Fruit fly (Drosophila melanogaster) whole organism, prepupa: ENCODE measurements around the gene CG1024.

Source experiments
- Blimp-1 ChIP-seq: fragments of 200-800 bp; sonication (Bioruptor generic); optimal IDR thresholded peaks from 3 replicates; lab custom pipeline; 2017; ENCODE audit warnings: missing biosample characterization, missing genetic modification characterization, mild to moderate bottlenecking, moderate library complexity, missing genetic modification reagents
- CG11762 ChIP-seq: fragments of 200-800 bp; sonication (Bioruptor generic); optimal IDR thresholded peaks from 3 replicates; lab custom pipeline; 2016; ENCODE audit warnings: missing biosample characterization, missing genetic modification characterization; ENCODE audit not compliant: insufficient read depth
- CG11902 ChIP-seq: fragments of 200-800 bp; sonication (Bioruptor generic); optimal IDR thresholded peaks from 3 replicates; lab custom pipeline; 2016; ENCODE audit warnings: missing biosample characterization, missing genetic modification characterization
- CG15336 ChIP-seq: fragments of 200-800 bp; sonication (Bioruptor generic); IDR thresholded peaks from 2 replicates; pipeline ENCODE4 v1.3.6; 2022; ENCODE audit warnings: missing biosample characterization, missing genetic modification characterization
- CG1621 ChIP-seq: fragments of 200-800 bp; sonication (Bioruptor generic); optimal IDR thresholded peaks from 3 replicates; lab custom pipeline; 2018; ENCODE audit warnings: missing biosample characterization, mild to moderate bottlenecking, missing genetic modification characterization
- CG16779 ChIP-seq: fragments of 200-800 bp; sonication (Bioruptor generic); optimal IDR thresholded peaks from 3 replicates; lab custom pipeline; 2017; ENCODE audit warnings: missing biosample characterization, mild to moderate bottlenecking, missing genetic modification characterization
- CG3032 ChIP-seq: fragments of 200-800 bp; optimal IDR thresholded peaks from 2 replicates; lab custom pipeline; 2019; ENCODE audit warnings: missing biosample characterization, mild to moderate bottlenecking, missing genetic modification characterization, moderate library complexity
- CG32006 ChIP-seq: fragments of 200-800 bp; sonication (Bioruptor generic); optimal IDR thresholded peaks from 3 replicates; lab custom pipeline; 2017; ENCODE audit warnings: missing biosample characterization, mild to moderate bottlenecking, missing genetic modification characterization
- CG34406 ChIP-seq: fragments of 200-800 bp; sonication (Bioruptor generic); optimal IDR thresholded peaks from 3 replicates; lab custom pipeline; 2016; ENCODE audit warnings: missing biosample characterization, missing genetic modification characterization
- CG4318 ChIP-seq: fragments of 200-800 bp; sonication (Bioruptor generic); optimal IDR thresholded peaks from 3 replicates; lab custom pipeline; 2017; ENCODE audit warnings: missing biosample characterization, mild to moderate bottlenecking, missing genetic modification characterization
- CG6276 ChIP-seq: fragments of 200-800 bp; sonication (Bioruptor generic); optimal IDR thresholded peaks from 2 replicates; lab custom pipeline; 2017; ENCODE audit warnings: missing biosample characterization, mild to moderate bottlenecking, missing genetic modification characterization
- CG6792 ChIP-seq: fragments of 200-800 bp; sonication (Bioruptor generic); optimal IDR thresholded peaks from 3 replicates; lab custom pipeline; 2016; ENCODE audit warnings: missing biosample characterization, missing genetic modification characterization
- CG6808 ChIP-seq: fragments of 200-800 bp; sonication (Bioruptor generic); optimal IDR thresholded peaks from 3 replicates; lab custom pipeline; 2017; ENCODE audit warnings: missing biosample characterization, missing genetic modification characterization, mild to moderate bottlenecking, moderate library complexity, missing genetic modification reagents
- CG6854 ChIP-seq: fragments of 200-800 bp; sonication (Bioruptor generic); optimal IDR thresholded peaks from 2 replicates; lab custom pipeline; 2017; ENCODE audit warnings: missing biosample characterization, mild to moderate bottlenecking, missing genetic modification characterization
- CG8119 ChIP-seq: fragments of 200-800 bp; sonication (Bioruptor generic); IDR thresholded peaks from 3 replicates; pipeline ENCODE4 v1.3.6; 2022; ENCODE audit warnings: missing biosample characterization, missing genetic modification characterization
- CG8319 ChIP-seq: fragments of 200-800 bp; sonication (Bioruptor generic); optimal IDR thresholded peaks from 3 replicates; lab custom pipeline; 2016; ENCODE audit warnings: missing biosample characterization, missing genetic modification characterization
- CG9139 ChIP-seq: fragments of 200-800 bp; sonication (Bioruptor generic); optimal IDR thresholded peaks from 3 replicates; lab custom pipeline; 2017; ENCODE audit warnings: missing biosample characterization, mild to moderate bottlenecking, missing genetic modification characterization
- Eip78C ChIP-seq: fragments of 200-800 bp; sonication (Bioruptor generic); peaks from one replicate; lab custom pipeline; 2016; ENCODE audit warnings: missing biosample characterization, missing genetic modification characterization
- Eip93F ChIP-seq: fragments of 200-800 bp; sonication (Bioruptor generic); optimal IDR thresholded peaks from 2 replicates; lab custom pipeline; 2016; ENCODE audit warnings: missing biosample characterization, mild to moderate bottlenecking, missing genetic modification characterization
- Ets96B ChIP-seq: fragments of 200-800 bp; optimal IDR thresholded peaks from 2 replicates; lab custom pipeline; 2019; ENCODE audit warnings: missing biosample characterization, mild to moderate bottlenecking, missing genetic modification characterization, moderate library complexity
- Gug ChIP-seq: fragments of 200-800 bp; sonication (Bioruptor generic); IDR thresholded peaks from 2 replicates; pipeline ENCODE4 v1.3.6; 2022; ENCODE audit warnings: missing biosample characterization, missing genetic modification characterization
- Hr39 ChIP-seq: fragments of 200-800 bp; sonication (Bioruptor generic); optimal IDR thresholded peaks from 2 replicates; lab custom pipeline; 2016; ENCODE audit warnings: missing biosample characterization, missing genetic modification characterization
- Hr4 ChIP-seq: fragments of 200-800 bp; sonication (Bioruptor generic); optimal IDR thresholded peaks from 3 replicates; lab custom pipeline; 2016; ENCODE audit warnings: missing biosample characterization, missing genetic modification characterization
- Met ChIP-seq: fragments of 200-800 bp; sonication (Bioruptor generic); optimal IDR thresholded peaks from 3 replicates; lab custom pipeline; 2016; ENCODE audit warnings: missing biosample characterization, missing genetic modification characterization
- OdsH ChIP-seq: fragments of 200-800 bp; sonication (Bioruptor generic); optimal IDR thresholded peaks from 3 replicates; lab custom pipeline; 2016; ENCODE audit warnings: missing biosample characterization, missing genetic modification characterization
- Smox ChIP-seq: fragments of 200-800 bp; sonication (Bioruptor generic); optimal IDR thresholded peaks from 3 replicates; lab custom pipeline; 2016; ENCODE audit warnings: missing biosample characterization, missing genetic modification characterization
- Sox102F ChIP-seq: fragments of 200-800 bp; sonication (Bioruptor generic); optimal IDR thresholded peaks from 2 replicates; lab custom pipeline; 2016; ENCODE audit warnings: missing biosample characterization, mild to moderate bottlenecking, missing genetic modification characterization
- Sox14 ChIP-seq: fragments of 200-800 bp; sonication (Bioruptor generic); optimal IDR thresholded peaks from 3 replicates; lab custom pipeline; 2016; ENCODE audit warnings: missing biosample characterization, missing genetic modification characterization
- Sox15 ChIP-seq: fragments of 200-800 bp; sonication (Bioruptor generic); optimal IDR thresholded peaks from 3 replicates; lab custom pipeline; 2016; ENCODE audit warnings: missing biosample characterization, missing genetic modification characterization
- cyc ChIP-seq: fragments of 200-800 bp; sonication (Bioruptor generic); optimal IDR thresholded peaks from 3 replicates; lab custom pipeline; 2016; ENCODE audit warnings: missing biosample characterization, missing genetic modification characterization
- dac ChIP-seq: fragments of 200-800 bp; sonication (Bioruptor generic); optimal IDR thresholded peaks from 2 replicates; lab custom pipeline; 2017; ENCODE audit warnings: missing biosample characterization, mild to moderate bottlenecking, missing genetic modification characterization
- dsx ChIP-seq: fragments of 200-800 bp; optimal IDR thresholded peaks from 3 replicates; lab custom pipeline; 2019; ENCODE audit warnings: missing biosample characterization, mild to moderate bottlenecking, missing genetic modification characterization, moderate library complexity; ENCODE audit not compliant: poor library complexity, severe bottlenecking
- fd59A ChIP-seq: fragments of 200-800 bp; sonication (Bioruptor generic); optimal IDR thresholded peaks from 2 replicates; lab custom pipeline; 2017; ENCODE audit warnings: missing biosample characterization, mild to moderate bottlenecking, missing genetic modification characterization, missing genetic modification reagents
- fd85E ChIP-seq: fragments of 200-800 bp; sonication (Bioruptor generic); optimal IDR thresholded peaks from 3 replicates; lab custom pipeline; 2016; ENCODE audit warnings: missing biosample characterization, missing genetic modification characterization
- pdm3 ChIP-seq: fragments of 200-800 bp; sonication (Bioruptor generic); optimal IDR thresholded peaks from 3 replicates; lab custom pipeline; 2016; ENCODE audit warnings: missing biosample characterization, missing genetic modification characterization
- salr ChIP-seq, 2 experiments: fragments of 200-800 bp; sonication (Bioruptor generic); optimal IDR thresholded peaks; 3 replicates each; lab custom pipeline; 2016 to 2018; ENCODE audit warnings: missing biosample characterization in 2 of 2, missing genetic modification characterization in 2 of 2, mild to moderate bottlenecking in 1 of 2
- spab ChIP-seq: fragments of 200-800 bp; sonication (Bioruptor generic); optimal IDR thresholded peaks from 2 replicates; lab custom pipeline; 2017; ENCODE audit warnings: missing biosample characterization, mild to moderate bottlenecking, missing genetic modification characterization, missing genetic modification reagents
- ss ChIP-seq, 2 experiments: fragments of 200-800 bp; sonication (Bioruptor generic); optimal IDR thresholded peaks; 2 replicates in 1 of 2; 3 replicates in 1 of 2; lab custom pipeline; 2017 to 2018; ENCODE audit warnings: mild to moderate bottlenecking in 2 of 2, missing biosample characterization in 2 of 2, missing genetic modification characterization in 2 of 2, moderate library complexity in 1 of 2
- svp ChIP-seq: fragments of 200-800 bp; sonication (Bioruptor generic); peaks from one replicate; lab custom pipeline; 2016; ENCODE audit warnings: missing biosample characterization, missing genetic modification characterization
- topi ChIP-seq: fragments of 200-800 bp; sonication (Bioruptor generic); optimal IDR thresholded peaks from 3 replicates; lab custom pipeline; 2016; ENCODE audit warnings: missing biosample characterization, missing genetic modification characterization
- vri ChIP-seq: fragments of 200-800 bp; sonication (Bioruptor generic); optimal IDR thresholded peaks from 3 replicates; lab custom pipeline; 2016; ENCODE audit warnings: missing biosample characterization, mild to moderate bottlenecking, missing genetic modification characterization

CG1024 gene

DNA sequence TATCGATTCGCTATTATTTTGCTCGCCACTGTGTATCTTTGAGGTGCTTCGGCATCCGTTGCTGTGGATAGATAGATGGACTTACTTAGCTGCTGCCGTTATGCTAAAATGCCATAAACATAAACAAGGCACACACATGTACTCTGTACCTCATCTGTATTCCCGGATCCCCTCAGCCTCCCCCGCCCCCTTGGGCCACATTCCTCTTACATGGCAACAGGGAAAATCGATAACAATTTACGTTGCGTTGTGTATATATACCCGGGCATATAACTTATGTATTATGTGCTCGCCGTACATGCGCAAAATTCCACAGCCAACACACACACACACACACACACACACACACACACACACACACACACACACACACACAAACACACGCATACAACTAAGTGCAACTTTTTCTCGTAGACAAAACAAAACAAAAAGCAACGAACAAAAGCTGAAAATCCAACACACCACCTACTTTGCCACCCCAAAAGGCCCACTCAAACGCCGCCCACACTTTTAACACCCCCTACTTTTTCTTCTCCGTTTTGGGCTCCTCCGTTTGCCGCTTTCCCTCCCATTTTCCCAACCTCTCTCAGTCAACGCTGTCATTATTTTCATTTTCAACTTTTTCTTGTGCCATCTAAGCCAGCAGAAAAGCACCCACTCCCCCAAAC, 33.8 kb upstream of the CG1024 start:
- TF ChIP-seq Eip78C (GFP tag; lab: Kevin White, UChicago) (peak; percentile 28), Sox14 (GFP tag; lab: Kevin White, UChicago) (no peak), CG11762 (GFP tag; lab: Kevin White, UChicago) (no peak), Smox (GFP tag; lab: Kevin White, UChicago) (no peak), CG6854 (no peak)

DNA sequence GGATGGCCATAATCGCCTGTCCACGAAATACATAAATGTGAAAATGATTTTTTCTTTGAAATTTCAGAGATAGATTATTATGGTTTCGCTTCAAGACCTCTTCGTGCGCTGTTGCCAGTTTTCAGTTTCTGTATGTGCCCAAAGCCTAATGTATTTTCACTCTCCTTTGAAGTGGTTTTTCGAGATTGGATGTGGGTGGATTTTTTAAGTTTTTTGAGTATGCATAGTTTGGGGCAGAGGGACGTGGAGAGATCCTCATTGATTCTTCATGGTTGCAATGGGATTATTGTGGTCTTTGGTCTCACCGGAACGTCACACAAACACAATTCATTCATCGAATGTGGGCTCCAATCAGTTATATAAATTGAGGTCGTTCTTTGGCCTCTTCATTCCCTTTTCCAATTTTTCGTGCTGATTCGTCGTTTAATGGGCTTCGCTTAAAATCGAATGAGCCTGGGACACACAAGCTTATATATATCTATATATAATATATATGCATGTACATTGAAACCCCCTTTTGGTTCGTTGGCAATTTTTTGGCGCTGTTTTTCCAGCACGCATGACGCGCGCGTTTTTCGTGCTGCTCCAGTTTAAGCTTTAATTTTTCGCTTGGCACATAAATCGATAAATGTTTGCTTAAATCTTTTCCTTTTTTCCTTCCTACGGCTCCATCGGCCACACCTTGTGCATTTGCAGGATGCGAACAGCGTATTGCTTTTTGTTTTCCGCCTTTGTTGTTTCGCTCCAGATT, 31.5 kb upstream of the CG1024 start:
- no peak for TF ChIP-seq CG4318 (GFP tag; lab: Kevin White, UChicago)
- 0 out of 2 replicates have a peak, but pooled peaks have one; percentile 15 for TF ChIP-seq CG15336 (GFP tag; lab: Robert Waterston, UW)
- TF ChIP-seq Gug: no peak
- peak; percentile 77 for TF ChIP-seq svp
- TF ChIP-seq Ets96B: no peak
- TF ChIP-seq, all 60 proteins: peak for 2

DNA sequence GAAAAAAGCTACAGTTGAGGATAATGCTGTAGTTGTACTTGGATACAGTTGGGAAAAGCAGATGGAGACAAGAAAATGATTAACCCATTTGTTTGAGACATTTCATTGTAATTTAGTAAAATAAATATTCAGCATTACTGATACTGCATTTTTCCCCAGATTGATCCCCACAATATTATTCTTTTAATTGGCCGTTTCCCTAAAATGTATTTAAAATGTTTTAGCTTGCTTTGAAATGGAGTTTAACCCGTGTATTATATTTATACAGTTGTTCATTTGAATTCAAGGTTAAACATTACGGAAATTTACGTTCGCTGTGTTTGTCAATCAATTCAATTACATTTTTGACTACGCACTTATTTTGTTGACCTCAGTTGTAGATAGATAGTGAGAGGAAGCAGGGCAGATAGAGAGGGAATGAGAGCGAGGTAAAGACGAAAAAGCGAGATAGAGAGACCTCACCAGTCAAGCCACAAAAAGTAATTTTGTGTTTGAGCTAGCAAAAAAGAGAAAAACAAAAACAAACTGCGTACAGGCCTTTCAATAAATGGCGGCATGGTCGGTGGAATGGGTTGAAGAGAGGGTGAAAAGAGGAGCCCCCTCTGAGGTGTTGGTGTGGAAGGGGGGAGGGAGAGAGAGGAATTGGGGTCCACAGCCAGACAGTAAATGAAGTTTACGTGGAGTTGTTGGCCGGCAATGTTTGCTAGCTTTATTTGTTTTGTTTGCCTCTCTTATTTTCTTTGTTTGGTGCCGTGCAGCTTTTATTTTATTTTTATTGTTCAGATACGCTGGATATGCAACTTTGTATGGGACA, 30.5 kb upstream of the CG1024 start:
- TF ChIP-seq fd59A (GFP tag; lab: Kevin White, UChicago) (peak; percentile 83), Met (GFP tag; lab: Kevin White, UChicago) (peak; percentile 79), CG6808 (GFP tag; lab: Kevin White, UChicago) (peak; percentile 75), Eip93F (no peak), CG6276 (peak; percentile 86), svp (peak; percentile 85), Gug (peak; percentile 37), CG15336 (GFP tag; lab: Robert Waterston, UW) (peak; percentile 82), CG8319 (GFP tag; lab: Kevin White, UChicago) (peak; percentile 72), Sox14 (GFP tag; lab: Kevin White, UChicago) (peak; percentile 87), CG16779 (tag; lab: Kevin White, UChicago) (peak; percentile 75), Sox15 (GFP tag; lab: Kevin White, UChicago) (peak; percentile 73), CG1621 (tag; lab: Kevin White, UChicago) (peak; percentile 63), spab (GFP tag; lab: Kevin White, UChicago) (peak; percentile 68), CG9139 (peak; percentile 81), CG8119 (peak; percentile 84), CG4318 (GFP tag; lab: Kevin White, UChicago) (peak; percentile 89), topi (GFP tag; lab: Kevin White, UChicago) (peak; percentile 75), fd85E (GFP tag; lab: Kevin White, UChicago) (peak; percentile 24), Smox (GFP tag; lab: Kevin White, UChicago) (peak; percentile 77), OdsH (peak; percentile 86), Hr39 (GFP tag; lab: Kevin White, UChicago) (peak; percentile 78), Blimp-1 (GFP tag; lab: Kevin White, UChicago) (no peak), ss (GFP tag; optimal IDR thresholded peaks at IDR 0.05; lab: Kevin White, UChicago) (peak; percentile 80 to 90), Hr4 (GFP tag; lab: Kevin White, UChicago) (peak; percentile 94), vri (GFP tag; lab: Kevin White, UChicago) (peak; percentile 23), CG32006 (GFP tag; lab: Kevin White, UChicago) (peak; percentile 96), dsx (GFP tag; lab: Kevin White, UChicago) (peak; percentile 99), CG3032 (tag; lab: Kevin White, UChicago) (peak; percentile 77), salr (GFP tag; optimal IDR thresholded peaks at IDR 0.05; lab: Kevin White, UChicago) (peak; percentile 65 to 94), CG34406 (GFP tag; lab: Kevin White, UChicago) (peak; percentile 79), dac (GFP tag; lab: Kevin White, UChicago) (peak; percentile 76), cyc (GFP tag; lab: Kevin White, UChicago) (peak; percentile 69), Eip78C (GFP tag; lab: Kevin White, UChicago) (peak; percentile 97), Ets96B (peak; percentile 63), pdm3 (GFP tag; lab: Kevin White, UChicago) (peak; percentile 87), CG6792 (GFP tag; lab: Kevin White, UChicago) (peak; percentile 81), Sox102F (GFP tag; lab: Kevin White, UChicago) (peak; percentile 75), CG11762 (GFP tag; lab: Kevin White, UChicago) (peak; percentile 71), CG6854 (no peak), CG11902 (GFP tag; lab: Kevin White, UChicago) (peak; percentile 60)
